Worm (Caenorhabditis elegans): Measurements from ENCODE around the gene F37C4.4.
A peak's percentile ranks its signal among the peaks of the same experiment; 100 is the strongest.

Gene F37C4.4

DNA sequence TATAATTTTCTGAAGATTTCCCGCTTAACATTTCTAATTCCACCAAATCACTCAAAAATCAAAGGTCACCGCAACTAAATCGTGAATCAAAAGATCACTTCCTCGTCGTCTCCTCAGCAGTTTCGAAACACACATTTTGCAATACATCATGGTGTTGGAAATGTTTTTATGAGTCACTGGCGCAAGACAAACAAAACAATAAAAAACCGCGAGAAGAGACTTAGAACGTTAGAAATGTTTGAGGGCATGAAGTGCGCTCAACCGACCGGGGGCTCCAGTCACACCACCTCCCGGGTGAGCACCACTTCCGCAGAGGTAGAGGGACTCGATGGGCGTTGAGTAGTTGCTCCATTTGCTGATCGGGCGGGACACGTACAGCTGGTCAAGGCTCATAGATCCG lies 8.2 kb downstream of the F37C4.4 start:
- TF ChIP-seq zag-1 (tag; optimal IDR thresholded peaks at IDR 0.05) (no peak), pqm-1 (tag; optimal IDR thresholded peaks at IDR 0.05) (peak; percentile 31), ceh-16 (tag; optimal IDR thresholded peaks at IDR 0.05) (no peak), egl-5 (tag; optimal IDR thresholded peaks at IDR 0.05) (peak; percentile 100), hmg-11 (tag; optimal IDR thresholded peaks at IDR 0.05) (no peak), lin-39 (tag; optimal IDR thresholded peaks at IDR 0.05) (peak; percentile 66), R02D3.7 (tag; optimal IDR thresholded peaks at IDR 0.05) (no peak), jun-1 (tag; optimal IDR thresholded peaks at IDR 0.05) (peak; percentile 85), ceh-28 (tag; optimal IDR thresholded peaks at IDR 0.05) (no peak), fkh-2 (tag; optimal IDR thresholded peaks at IDR 0.05) (no peak), pha-4 (tag; optimal IDR thresholded peaks at IDR 0.05) (peak; percentile 80), mml-1 (tag; optimal IDR thresholded peaks at IDR 0.05) (no peak), skn-1 (tag; optimal IDR thresholded peaks at IDR 0.05) (no peak), egl-27 (tag; optimal IDR thresholded peaks at IDR 0.05) (peak; percentile 63), nhr-237 (tag; optimal IDR thresholded peaks at IDR 0.05) (no peak), elt-1 (tag; optimal IDR thresholded peaks at IDR 0.05) (no peak), elt-3 (tag; optimal IDR thresholded peaks at IDR 0.05) (no peak), fos-1 (tag; optimal IDR thresholded peaks at IDR 0.05) (peak; percentile 66), nhr-28 (tag; optimal IDR thresholded peaks at IDR 0.05) (no peak), lsy-12 (tag; optimal IDR thresholded peaks at IDR 0.05) (no peak), ztf-11 (tag; optimal IDR thresholded peaks at IDR 0.05) (no peak), ceh-9 (tag; optimal IDR thresholded peaks at IDR 0.05) (no peak), nhr-12 (tag; optimal IDR thresholded peaks at IDR 0.05) (no peak), nhr-11 (tag; optimal IDR thresholded peaks at IDR 0.05) (no peak), nhr-43 (tag; optimal IDR thresholded peaks at IDR 0.05; ENCODE audit: poor library complexity, severe bottlenecking) (no peak), nhr-23 (tag; optimal IDR thresholded peaks at IDR 0.05) (peak; percentile 31), mdl-1 (tag; optimal IDR thresholded peaks at IDR 0.05) (no peak), unc-39 (tag; optimal IDR thresholded peaks at IDR 0.05) (no peak), nhr-67 (tag; optimal IDR thresholded peaks at IDR 0.05) (no peak), ztf-4 (tag; optimal IDR thresholded peaks at IDR 0.05) (no peak), snpc-4 (tag; optimal IDR thresholded peaks at IDR 0.05) (peak; percentile 22), ZK546.5 (tag; optimal IDR thresholded peaks at IDR 0.05) (no peak), unc-62 (GFP tag; optimal IDR thresholded peaks at IDR 0.05) (no peak), tbx-2 (tag; optimal IDR thresholded peaks at IDR 0.05) (no peak), nhr-25 (tag; optimal IDR thresholded peaks at IDR 0.05) (no peak), elt-2 (tag; optimal IDR thresholded peaks at IDR 0.05) (peak; percentile 19), aly-2 (tag; optimal IDR thresholded peaks at IDR 0.05) (no peak), nhr-77 (tag; optimal IDR thresholded peaks at IDR 0.05) (no peak), ceh-82 (tag; optimal IDR thresholded peaks at IDR 0.05) (no peak), nfya-1 (tag; optimal IDR thresholded peaks at IDR 0.05; ENCODE audit: insufficient read depth) (peak; percentile 12), lin-15B (tag; optimal IDR thresholded peaks at IDR 0.05) (peak; percentile 30), fkh-10 (GFP tag; optimal IDR thresholded peaks at IDR 0.05) (no peak), eor-1 (tag; optimal IDR thresholded peaks at IDR 0.05) (no peak)

DNA sequence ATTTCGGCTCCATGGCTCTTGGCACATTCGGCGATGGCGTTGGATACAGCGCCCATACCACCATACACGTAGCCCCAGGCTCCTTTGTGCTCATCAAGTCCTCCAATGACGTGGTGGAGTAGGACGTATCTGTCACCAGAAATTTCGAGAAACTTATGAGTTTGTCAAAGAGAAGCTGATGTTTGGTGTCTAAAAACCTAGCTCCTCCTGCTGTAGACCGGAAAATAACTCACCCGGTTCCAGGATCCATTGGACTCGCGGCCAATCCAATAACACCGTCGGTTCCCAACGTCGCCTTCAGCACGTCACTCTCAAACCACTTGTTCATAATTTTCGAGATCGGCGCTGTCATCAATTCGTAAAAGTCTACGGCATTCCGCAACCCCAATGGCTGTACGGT lies 9.8 kb downstream of the F37C4.4 start:
- TF ChIP-seq aly-2 (tag; optimal IDR thresholded peaks at IDR 0.05) (no peak), ama-1 (optimal IDR thresholded peaks at IDR 0.05) (no peak), daf-12 (tag; optimal IDR thresholded peaks at IDR 0.05) (no peak), egl-5 (tag; optimal IDR thresholded peaks at IDR 0.05) (no peak), ceh-16 (tag; optimal IDR thresholded peaks at IDR 0.05) (no peak), ceh-82 (tag; optimal IDR thresholded peaks at IDR 0.05) (no peak), jun-1 (tag; optimal IDR thresholded peaks at IDR 0.05) (no peak), elt-2 (tag; optimal IDR thresholded peaks at IDR 0.05) (no peak), nfya-1 (tag; optimal IDR thresholded peaks at IDR 0.05; ENCODE audit: insufficient read depth) (no peak), pha-4 (tag; optimal IDR thresholded peaks at IDR 0.05) (no peak), lsy-12 (tag; optimal IDR thresholded peaks at IDR 0.05) (no peak)

All from whole organism, L3 larva.